Worm (Caenorhabditis elegans) whole organism, L4/young adult: ENCODE measurements around the gene C42D4.13.

Experiments
- W03F9.2 ChIP-seq: fragments of 150-350 bp; optimal IDR thresholded peaks from 2 replicates; lab custom pipeline; 2014; ENCODE audit warnings: missing biosample characterization, missing genetic modification characterization
- dao-5 ChIP-seq: sonication (generic microtip); optimal IDR thresholded peaks from 2 replicates; lab custom pipeline; 2016; ENCODE audit warnings: missing genotype, missing genetic modification characterization, moderate library complexity, missing compliant biosample characterization
- him-1 ChIP-seq: sonication (generic microtip); optimal IDR thresholded peaks from 2 replicates; lab custom pipeline; 2016; ENCODE audit warnings: missing genotype, missing genetic modification reagents, missing genetic modification characterization, missing compliant biosample characterization

DNA sequence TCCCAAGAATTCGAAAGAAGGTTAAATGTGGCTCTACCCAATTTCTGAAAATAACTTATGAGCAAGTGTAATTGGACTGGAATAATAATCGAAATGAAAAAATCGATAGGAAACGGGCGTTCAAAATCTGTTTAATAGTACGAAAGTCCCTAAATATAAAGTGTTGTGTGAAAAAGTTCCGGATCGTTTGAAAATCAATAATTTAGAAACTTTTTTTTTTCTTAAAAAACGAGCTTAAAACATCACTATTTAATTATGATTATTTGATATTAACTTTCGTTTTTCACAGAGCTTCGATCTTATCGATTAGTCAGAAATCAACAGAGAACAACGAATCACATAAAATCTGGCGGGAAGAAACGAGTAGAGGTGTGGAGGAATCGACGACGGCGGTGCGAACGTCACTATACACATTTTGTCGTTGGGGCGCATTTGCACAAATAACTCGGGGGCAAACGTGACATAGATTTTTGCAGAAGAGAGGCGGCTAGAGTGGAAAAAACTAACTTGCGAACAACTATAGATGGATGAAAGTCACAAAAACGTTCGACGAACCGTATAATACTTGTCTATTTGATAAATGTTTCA lies 43.2 kb downstream of the C42D4.13 start, which contains the start of gene hecd-1:
- TF ChIP-seq him-1 (no peak), dao-5 (tag; lab: Kevin White, UChicago) (no peak), W03F9.2 (no peak)
